Worm (Caenorhabditis elegans): ENCODE results near the gene C33B4.2.

- no peak for TF ChIP-seq ref-1 (GFP tag; conservative IDR thresholded peaks at IDR 0.05)
- TF ChIP-seq ztf-23 (GFP tag; IDR thresholded peaks at IDR 0.05) = no peak
- TF ChIP-seq flt-1 (GFP tag; IDR thresholded peaks at IDR 0.05) = no peak
- no peak for TF ChIP-seq klf-2 (GFP tag; conservative IDR thresholded peaks at IDR 0.05)
These were observed 4.1 kb upstream of the C33B4.2 start for ce11 chrII:11376026-11376425.
